Worm (Caenorhabditis elegans): ENCODE measurements around the gene F32D8.3.

Gene F32D8.3

ce11 chrV:10898629-10899028 is 12.0 kb downstream of the F32D8.3 start:
- no peak for TF ChIP-seq elt-4 (tag; optimal IDR thresholded peaks at IDR 0.05)
- TF ChIP-seq F13H6.1 (tag; optimal IDR thresholded peaks at IDR 0.05): no peak
- TF ChIP-seq pha-2 (tag; optimal IDR thresholded peaks at IDR 0.05): no peak
- TF ChIP-seq ceh-34 (tag; optimal IDR thresholded peaks at IDR 0.05): no peak
- no peak for TF ChIP-seq ets-4 (tag; optimal IDR thresholded peaks at IDR 0.05)
- no peak for TF ChIP-seq pha-4 (tag; optimal IDR thresholded peaks at IDR 0.05)
- TF ChIP-seq K09A11.1 (tag; optimal IDR thresholded peaks at IDR 0.05; ENCODE audit: insufficient read depth): no peak
- no peak for TF ChIP-seq C08G9.2 (tag; optimal IDR thresholded peaks at IDR 0.05)
- TF ChIP-seq syd-9 (tag; optimal IDR thresholded peaks at IDR 0.05): no peak
- no peak for TF ChIP-seq odd-2 (tag; optimal IDR thresholded peaks at IDR 0.05)

- TF ChIP-seq hlh-8 (tag; optimal IDR thresholded peaks at IDR 0.05) (no peak), ztf-16 (tag; optimal IDR thresholded peaks at IDR 0.05) (no peak), ceh-48 (tag; optimal IDR thresholded peaks at IDR 0.05) (no peak), K02D7.2 (tag; optimal IDR thresholded peaks at IDR 0.05) (no peak), ceh-45 (GFP tag; IDR thresholded peaks at IDR 0.05) (no peak), syd-9 (tag; optimal IDR thresholded peaks at IDR 0.05) (no peak), che-1 (tag; optimal IDR thresholded peaks at IDR 0.05) (no peak), eyg-1 (tag; optimal IDR thresholded peaks at IDR 0.05) (no peak), hlh-6 (tag; optimal IDR thresholded peaks at IDR 0.05) (no peak), dmd-4 (tag; optimal IDR thresholded peaks at IDR 0.05; ENCODE audit: borderline replicate concordance) (no peak), mec-3 (tag; optimal IDR thresholded peaks at IDR 0.05; ENCODE audit: borderline replicate concordance) (no peak), ceh-18 (tag; optimal IDR thresholded peaks at IDR 0.05) (no peak), ceh-14 (tag; optimal IDR thresholded peaks at IDR 0.05) (no peak)
Measured at ce11 chrV:10901125-10901524, 14.5 kb downstream of the F32D8.3 start, which contains the start of gene spp-16. spp-16 (minus strand) TSS chrV:10901303.

ce11 chrV:10902682-10903081 is 16.0 kb downstream of the F32D8.3 start, which contains the start of gene F32D8.8:
F32D8.8 (minus strand) TSS chrV:10902782.
- TF ChIP-seq ets-4 (tag; optimal IDR thresholded peaks at IDR 0.05) (no peak), fax-1 (tag; optimal IDR thresholded peaks at IDR 0.05) (no peak), dve-1 (tag; optimal IDR thresholded peaks at IDR 0.05) (no peak), madf-2 (tag; optimal IDR thresholded peaks at IDR 0.05) (no peak), C38D4.7 (GFP tag; optimal IDR thresholded peaks at IDR 0.05) (no peak), gmeb-2 (tag; optimal IDR thresholded peaks at IDR 0.05) (no peak), mec-3 (tag; optimal IDR thresholded peaks at IDR 0.05; ENCODE audit: borderline replicate concordance) (no peak), dmd-4 (tag; optimal IDR thresholded peaks at IDR 0.05; ENCODE audit: borderline replicate concordance) (no peak), nfya-1 (tag; optimal IDR thresholded peaks at IDR 0.05) (no peak), ceh-24 (tag; optimal IDR thresholded peaks at IDR 0.05) (no peak), pat-9 (tag; optimal IDR thresholded peaks at IDR 0.05) (no peak), ceh-9 (tag; optimal IDR thresholded peaks at IDR 0.05) (no peak)

- TF ChIP-seq nhr-232 (tag; optimal IDR thresholded peaks at IDR 0.05) (no peak), pax-1 (tag; optimal IDR thresholded peaks at IDR 0.05) (no peak), ceh-2 (tag; optimal IDR thresholded peaks at IDR 0.05) (no peak), ama-1 (optimal IDR thresholded peaks at IDR 0.05) (no peak), ceh-14 (tag; optimal IDR thresholded peaks at IDR 0.05) (no peak), ceh-45 (GFP tag; IDR thresholded peaks at IDR 0.05) (no peak), unc-42 (tag; optimal IDR thresholded peaks at IDR 0.05) (peak; percentile 23)
Measured at ce11 chrV:10903748-10904147, 17.1 kb downstream of the F32D8.3 start, which contains the start of gene F32D8.15. F32D8.15 (plus strand) TSS chrV:10904048.

ce11 chrV:10904795-10905194 is 18.2 kb downstream of the F32D8.3 start:
- TF ChIP-seq ama-1 (optimal IDR thresholded peaks at IDR 0.05) (no peak), ceh-31 (tag; optimal IDR thresholded peaks at IDR 0.05) (peak; percentile 9), hlh-6 (tag; optimal IDR thresholded peaks at IDR 0.05) (no peak), unc-42 (tag; optimal IDR thresholded peaks at IDR 0.05) (peak; percentile 58), ceh-48 (tag; optimal IDR thresholded peaks at IDR 0.05) (peak; percentile 18), tbx-2 (tag; optimal IDR thresholded peaks at IDR 0.05) (no peak), ceh-2 (tag; optimal IDR thresholded peaks at IDR 0.05) (no peak)
